Worm (Caenorhabditis elegans) whole organism, L3 larva: ENCODE data around the gene W08A12.3.

Source experiments
- R02D3.7 ChIP-seq: fragments of 150-350 bp; optimal IDR thresholded peaks from 2 replicates; lab custom pipeline; 2014; ENCODE audit warnings: missing biosample characterization, missing genetic modification characterization
- ama-1 ChIP-seq: fragments of 150-350 bp; optimal IDR thresholded peaks from 2 replicates; lab custom pipeline; 2018
- ceh-9 ChIP-seq: sonication (generic microtip); optimal IDR thresholded peaks from 2 replicates; lab custom pipeline; 2018; ENCODE audit warnings: missing biosample characterization, missing genetic modification characterization
- daf-12 ChIP-seq: fragments of 150-350 bp; optimal IDR thresholded peaks from 2 replicates; lab custom pipeline; 2014; ENCODE audit warnings: missing biosample characterization, missing genetic modification reagents, missing genetic modification characterization
- egl-27 ChIP-seq: sonication (generic microtip); optimal IDR thresholded peaks from 4 replicates; lab custom pipeline; 2017; ENCODE audit warnings: missing biosample characterization, missing genetic modification reagents, missing genetic modification characterization
- egl-5 ChIP-seq: fragments of 150-350 bp; optimal IDR thresholded peaks from 2 replicates; lab custom pipeline; 2017; ENCODE audit warnings: missing biosample characterization, missing genetic modification reagents, missing genetic modification characterization, inconsistent platforms
- elt-1 ChIP-seq: fragments of 150-350 bp; optimal IDR thresholded peaks from 2 replicates; lab custom pipeline; 2014; ENCODE audit warnings: missing biosample characterization, missing genetic modification characterization
- elt-2 ChIP-seq: sonication (generic microtip); optimal IDR thresholded peaks from 2 replicates; lab custom pipeline; 2016; ENCODE audit warnings: missing genetic modification reagents, mild to moderate bottlenecking, missing genetic modification characterization, missing compliant biosample characterization
- elt-3 ChIP-seq, 3 experiments: fragments of 150-350 bp in 1 of 3; sonication (generic microtip) in 2 of 3; optimal IDR thresholded peaks; 2 replicates in 2 of 3; 4 replicates in 1 of 3; lab custom pipeline; 2014 to 2017; ENCODE audit warnings: missing biosample characterization in 3 of 3, missing genetic modification characterization in 3 of 3
- eor-1 ChIP-seq, 2 experiments: fragments of 150-350 bp; optimal IDR thresholded peaks; 2 replicates each; lab custom pipeline; 2014 to 2018; ENCODE audit warnings: missing biosample characterization in 2 of 2, missing genetic modification characterization in 2 of 2
- fkh-10 ChIP-seq: sonication (generic microtip); optimal IDR thresholded peaks from 2 replicates; lab custom pipeline; 2017; ENCODE audit warnings: missing biosample characterization, missing genetic modification reagents, missing genetic modification characterization
- jun-1 ChIP-seq: fragments of 150-350 bp; optimal IDR thresholded peaks from 2 replicates; lab custom pipeline; 2014; ENCODE audit warnings: missing biosample characterization, missing genetic modification reagents, missing genetic modification characterization
- lin-39 ChIP-seq: fragments of 150-350 bp; optimal IDR thresholded peaks from 2 replicates; lab custom pipeline; 2018; ENCODE audit warnings: missing biosample characterization, missing genetic modification reagents, missing genetic modification characterization
- mdl-1 ChIP-seq: fragments of 150-350 bp; optimal IDR thresholded peaks from 2 replicates; lab custom pipeline; 2014; ENCODE audit warnings: missing biosample characterization, missing genetic modification characterization
- nfya-1 ChIP-seq: sonication (generic microtip); optimal IDR thresholded peaks from 2 replicates; lab custom pipeline; 2017; ENCODE audit warnings: missing genetic modification characterization, mild to moderate bottlenecking, missing compliant biosample characterization, antibody characterized with exemption, moderate library complexity; ENCODE audit not compliant: insufficient read depth
- nhr-12 ChIP-seq: fragments of 150-350 bp; optimal IDR thresholded peaks from 2 replicates; lab custom pipeline; 2014; ENCODE audit warnings: missing biosample characterization, missing genetic modification characterization
- nhr-23 ChIP-seq: fragments of 150-350 bp; optimal IDR thresholded peaks from 2 replicates; lab custom pipeline; 2014; ENCODE audit warnings: missing biosample characterization, missing genetic modification reagents, missing genetic modification characterization
- nhr-25 ChIP-seq: sonication (generic microtip); optimal IDR thresholded peaks from 2 replicates; lab custom pipeline; 2017; ENCODE audit warnings: missing biosample characterization, missing genetic modification characterization
- nhr-28 ChIP-seq: fragments of 150-350 bp; optimal IDR thresholded peaks from 2 replicates; lab custom pipeline; 2014; ENCODE audit warnings: missing biosample characterization, missing genetic modification characterization
- nhr-43 ChIP-seq: sonication (generic microtip); optimal IDR thresholded peaks from 2 replicates; lab custom pipeline; 2016; ENCODE audit warnings: mild to moderate bottlenecking, missing genetic modification characterization, missing compliant biosample characterization; ENCODE audit not compliant: poor library complexity, severe bottlenecking
- nhr-67 ChIP-seq: fragments of 150-350 bp; optimal IDR thresholded peaks from 2 replicates; lab custom pipeline; 2014; ENCODE audit warnings: missing biosample characterization, missing genetic modification characterization
- nhr-76 ChIP-seq: fragments of 150-350 bp; sonication (generic microtip); optimal IDR thresholded peaks from 5 replicates; lab custom pipeline; 2014; ENCODE audit warnings: missing biosample characterization, missing genetic modification characterization
- nhr-77 ChIP-seq: fragments of 150-350 bp; optimal IDR thresholded peaks from 2 replicates; lab custom pipeline; 2014; ENCODE audit warnings: missing biosample characterization, missing genetic modification characterization
- pqm-1 ChIP-seq: fragments of 150-350 bp; optimal IDR thresholded peaks from 2 replicates; lab custom pipeline; 2017; ENCODE audit warnings: missing biosample characterization, missing genetic modification characterization, inconsistent platforms
- sea-2 ChIP-seq: fragments of 150-350 bp; sonication (generic microtip); optimal IDR thresholded peaks from 4 replicates; lab custom pipeline; 2014; ENCODE audit warnings: missing biosample characterization, missing genetic modification reagents, missing genetic modification characterization
- tbx-2 ChIP-seq: sonication (generic microtip); optimal IDR thresholded peaks from 2 replicates; lab custom pipeline; 2016; ENCODE audit warnings: mild to moderate bottlenecking, missing genetic modification characterization, missing compliant biosample characterization
- unc-39 ChIP-seq: sonication (generic microtip); optimal IDR thresholded peaks from 4 replicates; lab custom pipeline; 2017; ENCODE audit warnings: missing biosample characterization, missing genetic modification characterization
- zag-1 ChIP-seq: fragments of 150-350 bp; optimal IDR thresholded peaks from 2 replicates; lab custom pipeline; 2014; ENCODE audit warnings: missing biosample characterization, missing genetic modification characterization
- ztf-4 ChIP-seq: fragments of 150-350 bp; optimal IDR thresholded peaks from 2 replicates; lab custom pipeline; 2014; ENCODE audit warnings: missing biosample characterization, missing genetic modification characterization

Gene W08A12.3

DNA sequence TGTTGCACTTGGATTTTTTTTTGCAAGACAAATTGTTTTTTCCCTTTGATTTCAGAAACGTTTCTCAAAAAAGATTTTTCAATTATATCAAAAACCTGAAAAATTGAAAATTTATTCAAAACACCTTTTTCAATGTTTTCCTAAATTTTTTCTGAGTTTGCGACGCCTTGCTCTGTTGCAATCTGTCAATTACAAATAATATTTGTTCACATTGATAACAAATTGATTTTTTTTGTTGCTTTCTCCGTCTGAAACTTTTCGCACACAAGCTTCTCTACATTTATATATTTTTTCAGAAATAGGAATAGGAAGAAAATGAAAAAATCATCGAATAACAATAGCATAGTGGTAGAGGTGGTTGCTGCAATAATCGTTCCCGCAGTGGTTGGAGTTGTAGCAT lies 14.2 kb upstream of the W08A12.3 start, which contains the start of gene Y39H10B.2:
Gene Y39H10B.2, plus strand, starts transcription at position 301 of the 400 bp plus-strand sequence.
- TF ChIP-seq egl-5 (tag; lab: Kevin White, UChicago): no peak
- TF ChIP-seq tbx-2 (tag; lab: Kevin White, UChicago): no peak
- no peak for TF ChIP-seq jun-1
- no peak for TF ChIP-seq sea-2
- no peak for TF ChIP-seq elt-2 (tag; lab: Kevin White, UChicago)
- TF ChIP-seq eor-1 (tag; optimal IDR thresholded peaks at IDR 0.05; lab: Kevin White, UChicago): no peak
- no peak for TF ChIP-seq nfya-1 (tag; lab: Kevin White, UChicago)
- TF ChIP-seq elt-3 (tag; optimal IDR thresholded peaks at IDR 0.05; lab: Kevin White, UChicago): no peak
- no peak for TF ChIP-seq nhr-25 (tag; lab: Kevin White, UChicago)
- TF ChIP-seq ama-1: no peak
- no peak for TF ChIP-seq nhr-43
- no peak for TF ChIP-seq nhr-76 (tag; lab: Kevin White, UChicago)
- no peak for TF ChIP-seq nhr-77
- TF ChIP-seq nhr-12 (tag; lab: Kevin White, UChicago): no peak
- TF ChIP-seq ztf-4 (tag; lab: Kevin White, UChicago): no peak
- TF ChIP-seq nhr-23: no peak
- no peak for TF ChIP-seq mdl-1 (tag; lab: Kevin White, UChicago)
- TF ChIP-seq R02D3.7: no peak
- no peak for TF ChIP-seq nhr-28 (tag; lab: Kevin White, UChicago)

DNA sequence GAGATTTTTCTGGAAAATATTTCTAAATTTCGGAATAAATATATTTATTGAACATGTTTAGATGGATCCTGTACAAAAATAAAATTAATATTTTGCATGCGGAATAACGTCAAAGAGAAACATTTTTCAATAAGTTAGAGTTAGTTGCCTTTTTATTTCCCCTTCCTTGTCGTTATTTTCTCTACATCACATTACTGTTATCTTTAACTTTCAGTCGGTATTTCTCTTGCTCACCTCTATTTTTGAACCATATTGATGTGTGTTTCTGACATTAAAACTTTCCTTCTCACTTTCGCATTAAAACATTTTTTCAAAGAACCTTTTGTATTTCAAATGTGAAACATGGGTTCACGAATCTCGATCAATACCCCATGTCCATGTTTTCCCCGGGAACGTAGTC lies 12.2 kb upstream of the W08A12.3 start, which contains the start of gene Y39H10B.3:
Gene Y39H10B.3, plus strand, starts transcription at position 301 of the 400 bp plus-strand sequence.
- TF ChIP-seq jun-1: no peak
- no peak for TF ChIP-seq nhr-76 (tag; lab: Kevin White, UChicago)
- TF ChIP-seq zag-1 (tag; lab: Kevin White, UChicago): no peak
- no peak for TF ChIP-seq egl-27 (tag; lab: Kevin White, UChicago)
- TF ChIP-seq pqm-1 (tag; lab: Kevin White, UChicago): no peak
- no peak for TF ChIP-seq nhr-67 (tag; lab: Kevin White, UChicago)

DNA sequence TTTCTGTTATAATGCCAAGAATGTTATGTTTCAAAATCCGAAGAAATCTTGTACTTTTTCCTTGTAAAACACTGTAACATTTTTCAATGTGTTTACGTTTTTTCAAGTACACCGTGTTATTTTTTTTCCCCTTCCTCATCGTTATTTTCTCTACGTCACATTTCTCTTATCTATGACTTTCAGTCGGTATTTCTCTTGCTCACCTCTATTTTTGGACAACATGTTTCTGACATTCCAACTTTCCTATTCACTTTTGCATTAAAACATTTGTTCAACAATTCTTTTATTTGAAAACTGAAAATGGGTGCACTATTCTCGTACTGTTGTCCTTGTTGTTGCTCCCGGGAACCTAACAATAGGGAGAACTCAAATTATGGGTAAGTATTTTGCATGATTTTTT lies 9.6 kb upstream of the W08A12.3 start, which contains the start of gene pals-33:
Gene pals-33, plus strand, starts transcription at position 301 of the 400 bp plus-strand sequence.
- TF ChIP-seq pqm-1 (tag; lab: Kevin White, UChicago) (no peak), daf-12 (tag; lab: Kevin White, UChicago) (no peak), ceh-9 (tag; lab: Kevin White, UChicago) (no peak)

DNA sequence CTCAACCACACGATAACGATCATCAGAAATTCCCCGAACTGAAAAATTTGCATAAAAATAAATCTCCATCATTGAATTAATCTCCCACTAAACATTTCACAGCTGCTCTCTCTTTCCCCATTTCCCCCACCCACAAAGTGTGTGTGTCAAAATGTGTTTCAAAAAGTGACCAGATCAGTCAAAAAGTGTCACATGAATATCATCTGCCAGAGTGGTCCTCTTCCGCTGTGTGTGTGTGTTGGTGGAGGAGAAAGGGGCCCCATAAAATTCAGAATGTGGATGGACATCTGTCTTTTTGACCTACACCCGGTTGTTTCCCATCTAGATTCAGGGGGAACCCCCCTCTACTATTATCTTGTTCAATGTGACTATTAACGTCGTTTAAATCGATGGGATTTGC lies 5.4 kb upstream of the W08A12.3 start:
- TF ChIP-seq nhr-76 (tag; lab: Kevin White, UChicago): no peak
- TF ChIP-seq eor-1 (tag; optimal IDR thresholded peaks at IDR 0.05; lab: Kevin White, UChicago): no peak
- peak; percentile 97 for TF ChIP-seq egl-5 (tag; lab: Kevin White, UChicago)
- peak; percentile 29 for TF ChIP-seq nfya-1 (tag; lab: Kevin White, UChicago)
- no peak for TF ChIP-seq nhr-28 (tag; lab: Kevin White, UChicago)
- TF ChIP-seq tbx-2 (tag; lab: Kevin White, UChicago): no peak
- TF ChIP-seq fkh-10: no peak
- peak; percentile 38 for TF ChIP-seq lin-39
- no peak for TF ChIP-seq unc-39 (tag; lab: Kevin White, UChicago)

DNA sequence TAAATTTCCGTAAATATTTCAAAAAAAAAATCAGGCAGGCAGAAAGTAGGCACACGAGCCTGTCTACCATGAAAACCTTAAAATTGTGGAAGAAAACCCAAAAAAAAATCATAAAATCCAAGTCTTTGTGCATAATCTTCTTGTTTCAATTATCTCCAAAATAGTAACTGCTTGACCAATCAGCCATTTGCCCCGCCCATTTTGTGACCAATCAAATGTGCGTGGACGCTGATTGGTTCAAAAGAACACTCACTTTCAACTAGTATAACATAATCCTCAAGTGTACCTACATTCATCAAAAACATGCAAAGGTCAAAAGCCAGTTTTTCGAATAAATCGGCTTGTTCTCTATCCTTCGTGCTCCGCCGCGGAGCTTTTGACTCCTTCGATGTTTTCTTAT lies 4.1 kb upstream of the W08A12.3 start:
- TF ChIP-seq nfya-1 (tag; lab: Kevin White, UChicago) (peak; percentile 73), zag-1 (tag; lab: Kevin White, UChicago) (no peak), mdl-1 (tag; lab: Kevin White, UChicago) (no peak), unc-39 (tag; lab: Kevin White, UChicago) (no peak)

DNA sequence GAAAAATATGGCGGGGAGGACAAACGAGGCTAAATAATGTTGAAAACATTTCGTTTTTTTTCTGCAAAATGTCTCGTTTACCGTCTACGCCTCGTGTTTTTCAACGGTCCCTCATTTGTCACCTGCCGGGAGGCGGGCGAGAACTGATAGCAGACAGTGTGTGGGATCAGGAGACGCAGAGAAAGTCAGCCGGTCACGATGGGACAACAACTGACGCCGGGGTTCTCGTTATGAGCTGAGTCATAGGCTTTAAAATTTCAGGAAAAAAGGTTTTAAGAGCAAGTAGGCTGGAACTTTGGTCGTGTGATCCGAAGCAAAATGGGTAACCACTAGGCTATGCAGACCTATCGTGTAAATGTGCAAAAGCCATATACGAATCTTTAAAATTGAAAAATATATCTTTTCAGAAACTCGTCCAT lies 3.1 kb downstream of the W08A12.3 start, which contains the start of gene W08A12.2:
Gene W08A12.2, minus strand, starts transcription at position 103 of the 419 bp plus-strand sequence.
- TF ChIP-seq elt-3 (tag; optimal IDR thresholded peaks at IDR 0.05; lab: Kevin White, UChicago) (no peak), nfya-1 (tag; lab: Kevin White, UChicago) (peak; percentile 21), pqm-1 (tag; lab: Kevin White, UChicago) (no peak), elt-1 (no peak)
